Worm (Caenorhabditis elegans): ENCODE data around the gene F16B3.2.

The F16B3.2 gene

ce11 chrV:1362027-1362426 is 47.1 kb downstream of the F16B3.2 start (continued):
- TF ChIP-seq madf-10 (tag; optimal IDR thresholded peaks at IDR 0.05) (no peak), die-1 (tag; optimal IDR thresholded peaks at IDR 0.05) (no peak)

ce11 chrV:1364346-1364745 is 49.4 kb downstream of the F16B3.2 start:
- TF ChIP-seq F57A8.1 (GFP tag; optimal IDR thresholded peaks at IDR 0.05) (no peak), efl-1 (GFP tag; optimal IDR thresholded peaks at IDR 0.05) (no peak), rpc-1 (optimal IDR thresholded peaks at IDR 0.05) (no peak), rpc-1 (tag; optimal IDR thresholded peaks at IDR 0.05) (no peak), C06A6.2 (GFP tag; conservative IDR thresholded peaks at IDR 0.05) (no peak), gei-17 (GFP tag; optimal IDR thresholded peaks at IDR 0.05) (no peak), ccch-3 (GFP tag; optimal IDR thresholded peaks at IDR 0.05) (no peak), egl-44 (GFP tag; IDR thresholded peaks at IDR 0.05) (no peak), ZK185.1 (tag; optimal IDR thresholded peaks at IDR 0.05; ENCODE audit: poor library complexity, severe bottlenecking) (no peak), ceh-91 (GFP tag; IDR thresholded peaks at IDR 0.05) (no peak), F37B4.10 (GFP tag; IDR thresholded peaks at IDR 0.05) (no peak), him-1 (tag; optimal IDR thresholded peaks at IDR 0.05) (no peak), snpc-1.3 (tag; optimal IDR thresholded peaks at IDR 0.05; ENCODE audit: insufficient read depth) (no peak), F39B2.1 (GFP tag; IDR thresholded peaks at IDR 0.05) (no peak), nhr-120 (GFP tag; IDR thresholded peaks at IDR 0.05) (no peak), lin-54 (GFP tag; optimal IDR thresholded peaks at IDR 0.05) (no peak), attf-3 (GFP tag; conservative IDR thresholded peaks at IDR 0.05) (no peak), mxl-1 (tag; optimal IDR thresholded peaks at IDR 0.05) (no peak), nhr-90 (tag; optimal IDR thresholded peaks at IDR 0.05) (no peak), Y67H2A.10 (GFP tag; conservative IDR thresholded peaks at IDR 0.05) (no peak)

All from whole organism, young adult.